Fruit fly (Drosophila melanogaster): Measurements from ENCODE around the gene Ance.

Ance gene

dm6 chr2L:13905072-13905847 is at the start of gene Ance:
Gene Ance, plus strand, starts transcription at chr2L:13905645.
- TF ChIP-seq cic (GFP tag; optimal IDR thresholded peaks at IDR 0.05): peak; percentile 74
- TF ChIP-seq kay (GFP tag; ENCODE audit: borderline replicate concordance): peak; percentile 90
- TF ChIP-seq ovo (GFP tag; optimal IDR thresholded peaks at IDR 0.05): no peak
- no peak for TF ChIP-seq CG5204 (GFP tag; optimal IDR thresholded peaks at IDR 0.05)
- no peak for TF ChIP-seq Crg-1 (GFP tag; optimal IDR thresholded peaks at IDR 0.05)
- no peak for TF ChIP-seq CG7101 (tag; optimal IDR thresholded peaks at IDR 0.05)
- TF ChIP-seq Hr96 (GFP tag; optimal IDR thresholded peaks at IDR 0.05): peak; percentile 36
- peak; percentile 52 for TF ChIP-seq CG11617 (GFP tag; optimal IDR thresholded peaks at IDR 0.05)
- peak; percentile 15 for TF ChIP-seq CG33017 (tag; optimal IDR thresholded peaks at IDR 0.05)
- peak; percentile 9 for TF ChIP-seq CG12768 (GFP tag; optimal IDR thresholded peaks at IDR 0.05)
- TF ChIP-seq CG7045 (GFP tag; optimal IDR thresholded peaks at IDR 0.05): peak; percentile 48
- TF ChIP-seq bab1 (GFP tag; optimal IDR thresholded peaks at IDR 0.05): peak; percentile 18

- TF ChIP-seq cnc (optimal IDR thresholded peaks at IDR 0.05): no peak
- no peak for TF ChIP-seq kay (GFP tag; ENCODE audit: borderline replicate concordance)
- no peak for TF ChIP-seq tj (GFP tag; optimal IDR thresholded peaks at IDR 0.05)
- no peak for TF ChIP-seq CG7045 (GFP tag; optimal IDR thresholded peaks at IDR 0.05)
- no peak for TF ChIP-seq CG7101 (tag; optimal IDR thresholded peaks at IDR 0.05)
- TF ChIP-seq pad (GFP tag; optimal IDR thresholded peaks at IDR 0.05): no peak
- no peak for TF ChIP-seq Crg-1 (GFP tag; optimal IDR thresholded peaks at IDR 0.05)
- no peak for TF ChIP-seq bab1 (GFP tag; optimal IDR thresholded peaks at IDR 0.05)
Measured at dm6 chr2L:13867653-13868052, 37.8 kb upstream of the Ance start.

- TF ChIP-seq pad (GFP tag; optimal IDR thresholded peaks at IDR 0.05) (no peak), bab1 (GFP tag; optimal IDR thresholded peaks at IDR 0.05) (no peak), CG5204 (GFP tag; optimal IDR thresholded peaks at IDR 0.05) (no peak), Hr96 (GFP tag; optimal IDR thresholded peaks at IDR 0.05) (no peak), CG1620 (GFP tag; optimal IDR thresholded peaks at IDR 0.05) (no peak), toe (GFP tag; optimal IDR thresholded peaks at IDR 0.05) (no peak), CG33017 (tag; optimal IDR thresholded peaks at IDR 0.05) (no peak), cnc (optimal IDR thresholded peaks at IDR 0.05) (no peak), CG7101 (tag; optimal IDR thresholded peaks at IDR 0.05) (no peak), Crg-1 (GFP tag; optimal IDR thresholded peaks at IDR 0.05) (no peak), kay (GFP tag; ENCODE audit: borderline replicate concordance) (no peak), CG7045 (GFP tag; optimal IDR thresholded peaks at IDR 0.05) (no peak), Clk (GFP tag; optimal IDR thresholded peaks at IDR 0.05) (no peak), tj (GFP tag; optimal IDR thresholded peaks at IDR 0.05) (no peak), CG11617 (GFP tag; optimal IDR thresholded peaks at IDR 0.05) (no peak), CG12768 (GFP tag; optimal IDR thresholded peaks at IDR 0.05) (no peak), CG14711 (tag; optimal IDR thresholded peaks at IDR 0.05) (no peak), cic (GFP tag; optimal IDR thresholded peaks at IDR 0.05) (no peak), Mnt (GFP tag; optimal IDR thresholded peaks at IDR 0.05) (no peak), ovo (GFP tag; optimal IDR thresholded peaks at IDR 0.05) (no peak)
Measured at dm6 chr2L:13869400-13869799, 36.0 kb upstream of the Ance start.

- TF ChIP-seq CG11617 (GFP tag; optimal IDR thresholded peaks at IDR 0.05) (no peak), CG7101 (tag; optimal IDR thresholded peaks at IDR 0.05) (no peak), kay (GFP tag; ENCODE audit: borderline replicate concordance) (peak; percentile 62)
Measured at dm6 chr2L:13873147-13873546, 32.3 kb upstream of the Ance start.

dm6 chr2L:13876698-13877097 is 28.7 kb upstream of the Ance start:
- TF ChIP-seq Hr96 (GFP tag; optimal IDR thresholded peaks at IDR 0.05): no peak
- no peak for TF ChIP-seq CG33017 (tag; optimal IDR thresholded peaks at IDR 0.05)
- TF ChIP-seq toe (GFP tag; optimal IDR thresholded peaks at IDR 0.05): no peak
- no peak for TF ChIP-seq kay (GFP tag; ENCODE audit: borderline replicate concordance)
- TF ChIP-seq cic (GFP tag; optimal IDR thresholded peaks at IDR 0.05): no peak
- no peak for TF ChIP-seq CG12768 (GFP tag; optimal IDR thresholded peaks at IDR 0.05)
- TF ChIP-seq Mnt (GFP tag; optimal IDR thresholded peaks at IDR 0.05): no peak
- TF ChIP-seq CG5204 (GFP tag; optimal IDR thresholded peaks at IDR 0.05): no peak
- TF ChIP-seq cnc (optimal IDR thresholded peaks at IDR 0.05): no peak
- no peak for TF ChIP-seq CG7045 (GFP tag; optimal IDR thresholded peaks at IDR 0.05)
- TF ChIP-seq CG11617 (GFP tag; optimal IDR thresholded peaks at IDR 0.05): no peak
- no peak for TF ChIP-seq ovo (GFP tag; optimal IDR thresholded peaks at IDR 0.05)
- no peak for TF ChIP-seq Crg-1 (GFP tag; optimal IDR thresholded peaks at IDR 0.05)
- TF ChIP-seq CG1620 (GFP tag; optimal IDR thresholded peaks at IDR 0.05): no peak
- no peak for TF ChIP-seq tj (GFP tag; optimal IDR thresholded peaks at IDR 0.05)
- TF ChIP-seq CG7101 (tag; optimal IDR thresholded peaks at IDR 0.05): no peak
- no peak for TF ChIP-seq bab1 (GFP tag; optimal IDR thresholded peaks at IDR 0.05)
- no peak for TF ChIP-seq CG14711 (tag; optimal IDR thresholded peaks at IDR 0.05)
- no peak for TF ChIP-seq pad (GFP tag; optimal IDR thresholded peaks at IDR 0.05)

dm6 chr2L:13877934-13878580 is 27.4 kb upstream of the Ance start:
- peak; percentile 16 for TF ChIP-seq CG12768 (GFP tag; optimal IDR thresholded peaks at IDR 0.05)
- no peak for TF ChIP-seq ovo (GFP tag; optimal IDR thresholded peaks at IDR 0.05)
- TF ChIP-seq CG33017 (tag; optimal IDR thresholded peaks at IDR 0.05): peak; percentile 2
- TF ChIP-seq CG5204 (GFP tag; optimal IDR thresholded peaks at IDR 0.05): no peak
- peak; percentile 89 for TF ChIP-seq kay (GFP tag; ENCODE audit: borderline replicate concordance)
- TF ChIP-seq cic (GFP tag; optimal IDR thresholded peaks at IDR 0.05): peak; percentile 17

Measured in whole organism, adult.